Worm (Caenorhabditis elegans) whole organism, late embryonic: ENCODE measurements around the gene wdr-83.

ENCODE experiments used
- fax-1 ChIP-seq: sonication (generic microtip); optimal IDR thresholded peaks from 2 replicates; lab custom pipeline; 2016; ENCODE audit warnings: missing genotype, missing genetic modification characterization, missing compliant biosample characterization
- pqm-1 ChIP-seq: sonication (generic microtip); optimal IDR thresholded peaks from 2 replicates; lab custom pipeline; 2016; ENCODE audit warnings: missing genetic modification characterization, missing compliant biosample characterization

DNA sequence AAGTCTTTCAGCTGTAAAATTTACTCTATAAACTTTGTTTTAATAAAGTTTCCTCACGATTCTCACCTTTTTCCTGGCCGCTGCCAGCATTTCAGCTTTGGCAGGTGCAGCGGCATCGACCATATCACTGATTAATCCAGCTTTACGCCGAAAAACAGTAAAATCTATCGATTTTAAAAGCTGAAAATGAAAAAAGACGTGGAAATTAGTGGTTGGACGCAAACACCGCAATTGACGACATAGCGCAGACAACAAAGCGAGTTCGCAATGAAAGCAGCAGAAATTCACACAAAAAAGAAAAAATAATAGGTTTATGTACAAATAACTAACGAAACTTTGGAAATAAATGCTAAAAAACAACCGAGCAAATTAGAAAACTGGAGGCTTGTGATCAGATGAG, 8.4 kb upstream of the wdr-83 start, which contains the start of gene golg-2:
- TF ChIP-seq fax-1 (tag; lab: Kevin White, UChicago) (no peak), pqm-1 (no peak)
